Fruit fly (Drosophila melanogaster) whole organism, prepupa: ENCODE results near the gene Pfdn5.
A peak's percentile ranks its signal among the peaks of the same experiment; 100 is the strongest.

Source experiments
- Blimp-1 ChIP-seq: fragments of 200-800 bp; sonication (Bioruptor generic); optimal IDR thresholded peaks from 3 replicates; lab custom pipeline; 2017; ENCODE audit warnings: missing biosample characterization, missing genetic modification characterization, mild to moderate bottlenecking, moderate library complexity, missing genetic modification reagents
- CG10631 ChIP-seq: fragments of 200-800 bp; sonication (Bioruptor generic); optimal IDR thresholded peaks from 2 replicates; lab custom pipeline; 2016; ENCODE audit warnings: missing biosample characterization, missing genetic modification characterization
- CG10669 ChIP-seq: fragments of 200-800 bp; sonication (Bioruptor generic); optimal IDR thresholded peaks from 3 replicates; lab custom pipeline; 2018; ENCODE audit warnings: missing biosample characterization, mild to moderate bottlenecking, missing genetic modification characterization, moderate library complexity
- CG11762 ChIP-seq: fragments of 200-800 bp; sonication (Bioruptor generic); optimal IDR thresholded peaks from 3 replicates; lab custom pipeline; 2016; ENCODE audit warnings: missing biosample characterization, missing genetic modification characterization; ENCODE audit not compliant: insufficient read depth
- CG11902 ChIP-seq: fragments of 200-800 bp; sonication (Bioruptor generic); optimal IDR thresholded peaks from 3 replicates; lab custom pipeline; 2016; ENCODE audit warnings: missing biosample characterization, missing genetic modification characterization
- CG1621 ChIP-seq: fragments of 200-800 bp; sonication (Bioruptor generic); optimal IDR thresholded peaks from 3 replicates; lab custom pipeline; 2018; ENCODE audit warnings: missing biosample characterization, mild to moderate bottlenecking, missing genetic modification characterization
- CG3032 ChIP-seq: fragments of 200-800 bp; optimal IDR thresholded peaks from 2 replicates; lab custom pipeline; 2019; ENCODE audit warnings: missing biosample characterization, mild to moderate bottlenecking, missing genetic modification characterization, moderate library complexity
- CG3919 ChIP-seq: fragments of 200-800 bp; sonication (Bioruptor generic); optimal IDR thresholded peaks from 3 replicates; lab custom pipeline; 2016; ENCODE audit warnings: missing biosample characterization, missing genetic modification characterization
- CG6163 ChIP-seq: fragments of 200-800 bp; sonication (Bioruptor generic); IDR thresholded peaks from 3 replicates; pipeline ENCODE4 v1.3.6; 2022; ENCODE audit warnings: missing biosample characterization, missing genetic modification characterization
- CG6276 ChIP-seq: fragments of 200-800 bp; sonication (Bioruptor generic); optimal IDR thresholded peaks from 2 replicates; lab custom pipeline; 2017; ENCODE audit warnings: missing biosample characterization, mild to moderate bottlenecking, missing genetic modification characterization
- CG6808 ChIP-seq: fragments of 200-800 bp; sonication (Bioruptor generic); optimal IDR thresholded peaks from 3 replicates; lab custom pipeline; 2017; ENCODE audit warnings: missing biosample characterization, missing genetic modification characterization, mild to moderate bottlenecking, moderate library complexity, missing genetic modification reagents
- CG6854 ChIP-seq: fragments of 200-800 bp; sonication (Bioruptor generic); optimal IDR thresholded peaks from 2 replicates; lab custom pipeline; 2017; ENCODE audit warnings: missing biosample characterization, mild to moderate bottlenecking, missing genetic modification characterization
- CG8119 ChIP-seq: fragments of 200-800 bp; sonication (Bioruptor generic); IDR thresholded peaks from 3 replicates; pipeline ENCODE4 v1.3.6; 2022; ENCODE audit warnings: missing biosample characterization, missing genetic modification characterization
- CG8319 ChIP-seq: fragments of 200-800 bp; sonication (Bioruptor generic); optimal IDR thresholded peaks from 3 replicates; lab custom pipeline; 2016; ENCODE audit warnings: missing biosample characterization, missing genetic modification characterization
- CG8632 ChIP-seq: fragments of 200-800 bp; sonication (Bioruptor generic); optimal IDR thresholded peaks from 3 replicates; lab custom pipeline; 2016; ENCODE audit warnings: missing biosample characterization, missing genetic modification characterization
- CG9139 ChIP-seq: fragments of 200-800 bp; sonication (Bioruptor generic); optimal IDR thresholded peaks from 3 replicates; lab custom pipeline; 2017; ENCODE audit warnings: missing biosample characterization, mild to moderate bottlenecking, missing genetic modification characterization
- Eip75B ChIP-seq: fragments of 200-800 bp; sonication (Bioruptor generic); optimal IDR thresholded peaks from 3 replicates; lab custom pipeline; 2016; ENCODE audit warnings: missing biosample characterization, missing genetic modification characterization
- Ets21C ChIP-seq: fragments of 200-800 bp; sonication (Bioruptor generic); optimal IDR thresholded peaks from 3 replicates; lab custom pipeline; 2016; ENCODE audit warnings: missing biosample characterization, missing genetic modification characterization
- Ets96B ChIP-seq: fragments of 200-800 bp; optimal IDR thresholded peaks from 2 replicates; lab custom pipeline; 2019; ENCODE audit warnings: missing biosample characterization, mild to moderate bottlenecking, missing genetic modification characterization, moderate library complexity
- Gug ChIP-seq: fragments of 200-800 bp; sonication (Bioruptor generic); IDR thresholded peaks from 2 replicates; pipeline ENCODE4 v1.3.6; 2022; ENCODE audit warnings: missing biosample characterization, missing genetic modification characterization
- Hr38 ChIP-seq: sonication (Bioruptor generic); optimal IDR thresholded peaks from 2 replicates; lab custom pipeline; 2016; ENCODE audit warnings: missing biosample characterization, missing genetic modification characterization
- Lpt ChIP-seq: fragments of 200-800 bp; sonication (Bioruptor generic); optimal IDR thresholded peaks from 3 replicates; lab custom pipeline; 2016; ENCODE audit warnings: missing biosample characterization, missing genetic modification characterization
- OdsH ChIP-seq: fragments of 200-800 bp; sonication (Bioruptor generic); optimal IDR thresholded peaks from 3 replicates; lab custom pipeline; 2016; ENCODE audit warnings: missing biosample characterization, missing genetic modification characterization
- Smox ChIP-seq: fragments of 200-800 bp; sonication (Bioruptor generic); optimal IDR thresholded peaks from 3 replicates; lab custom pipeline; 2016; ENCODE audit warnings: missing biosample characterization, missing genetic modification characterization
- Sox102F ChIP-seq: fragments of 200-800 bp; sonication (Bioruptor generic); optimal IDR thresholded peaks from 2 replicates; lab custom pipeline; 2016; ENCODE audit warnings: missing biosample characterization, mild to moderate bottlenecking, missing genetic modification characterization
- Sox14 ChIP-seq: fragments of 200-800 bp; sonication (Bioruptor generic); optimal IDR thresholded peaks from 3 replicates; lab custom pipeline; 2016; ENCODE audit warnings: missing biosample characterization, missing genetic modification characterization
- Sox15 ChIP-seq: fragments of 200-800 bp; sonication (Bioruptor generic); optimal IDR thresholded peaks from 3 replicates; lab custom pipeline; 2016; ENCODE audit warnings: missing biosample characterization, missing genetic modification characterization
- achi ChIP-seq: fragments of 200-800 bp; sonication (Bioruptor generic); optimal IDR thresholded peaks from 3 replicates; lab custom pipeline; 2016; ENCODE audit warnings: missing biosample characterization, missing genetic modification characterization
- acj6 ChIP-seq: fragments of 200-800 bp; sonication (Bioruptor generic); optimal IDR thresholded peaks from 3 replicates; lab custom pipeline; 2016; ENCODE audit warnings: missing biosample characterization, missing genetic modification characterization
- cyc ChIP-seq: fragments of 200-800 bp; sonication (Bioruptor generic); optimal IDR thresholded peaks from 3 replicates; lab custom pipeline; 2016; ENCODE audit warnings: missing biosample characterization, missing genetic modification characterization
- dac ChIP-seq: fragments of 200-800 bp; sonication (Bioruptor generic); optimal IDR thresholded peaks from 2 replicates; lab custom pipeline; 2017; ENCODE audit warnings: missing biosample characterization, mild to moderate bottlenecking, missing genetic modification characterization
- esn ChIP-seq: fragments of 200-800 bp; sonication (Bioruptor generic); optimal IDR thresholded peaks from 2 replicates; lab custom pipeline; 2016; ENCODE audit warnings: missing biosample characterization, mild to moderate bottlenecking, missing genetic modification characterization, moderate library complexity
- fd59A ChIP-seq: fragments of 200-800 bp; sonication (Bioruptor generic); optimal IDR thresholded peaks from 2 replicates; lab custom pipeline; 2017; ENCODE audit warnings: missing biosample characterization, mild to moderate bottlenecking, missing genetic modification characterization, missing genetic modification reagents
- fd85E ChIP-seq: fragments of 200-800 bp; sonication (Bioruptor generic); optimal IDR thresholded peaks from 3 replicates; lab custom pipeline; 2016; ENCODE audit warnings: missing biosample characterization, missing genetic modification characterization
- fkh ChIP-seq: fragments of 200-800 bp; sonication (Bioruptor generic); optimal IDR thresholded peaks from 3 replicates; lab custom pipeline; 2017; ENCODE audit warnings: missing biosample characterization, mild to moderate bottlenecking, missing genetic modification characterization, moderate library complexity
- lz ChIP-seq: fragments of 200-800 bp; sonication (Bioruptor generic); optimal IDR thresholded peaks from 3 replicates; lab custom pipeline; 2016; ENCODE audit warnings: missing biosample characterization, missing genetic modification characterization
- pdm3 ChIP-seq: fragments of 200-800 bp; sonication (Bioruptor generic); optimal IDR thresholded peaks from 3 replicates; lab custom pipeline; 2016; ENCODE audit warnings: missing biosample characterization, missing genetic modification characterization
- salr ChIP-seq, 2 experiments: fragments of 200-800 bp; sonication (Bioruptor generic); optimal IDR thresholded peaks; 3 replicates each; lab custom pipeline; 2016 to 2018; ENCODE audit warnings: missing biosample characterization in 2 of 2, missing genetic modification characterization in 2 of 2, mild to moderate bottlenecking in 1 of 2
- ss ChIP-seq, 2 experiments: fragments of 200-800 bp; sonication (Bioruptor generic); optimal IDR thresholded peaks; 2 replicates in 1 of 2; 3 replicates in 1 of 2; lab custom pipeline; 2017 to 2018; ENCODE audit warnings: mild to moderate bottlenecking in 2 of 2, missing biosample characterization in 2 of 2, missing genetic modification characterization in 2 of 2, moderate library complexity in 1 of 2
- svp ChIP-seq: fragments of 200-800 bp; sonication (Bioruptor generic); peaks from one replicate; lab custom pipeline; 2016; ENCODE audit warnings: missing biosample characterization, missing genetic modification characterization
- topi ChIP-seq: fragments of 200-800 bp; sonication (Bioruptor generic); optimal IDR thresholded peaks from 3 replicates; lab custom pipeline; 2016; ENCODE audit warnings: missing biosample characterization, missing genetic modification characterization
- vri ChIP-seq: fragments of 200-800 bp; sonication (Bioruptor generic); optimal IDR thresholded peaks from 3 replicates; lab custom pipeline; 2016; ENCODE audit warnings: missing biosample characterization, mild to moderate bottlenecking, missing genetic modification characterization

The Pfdn5 gene

DNA sequence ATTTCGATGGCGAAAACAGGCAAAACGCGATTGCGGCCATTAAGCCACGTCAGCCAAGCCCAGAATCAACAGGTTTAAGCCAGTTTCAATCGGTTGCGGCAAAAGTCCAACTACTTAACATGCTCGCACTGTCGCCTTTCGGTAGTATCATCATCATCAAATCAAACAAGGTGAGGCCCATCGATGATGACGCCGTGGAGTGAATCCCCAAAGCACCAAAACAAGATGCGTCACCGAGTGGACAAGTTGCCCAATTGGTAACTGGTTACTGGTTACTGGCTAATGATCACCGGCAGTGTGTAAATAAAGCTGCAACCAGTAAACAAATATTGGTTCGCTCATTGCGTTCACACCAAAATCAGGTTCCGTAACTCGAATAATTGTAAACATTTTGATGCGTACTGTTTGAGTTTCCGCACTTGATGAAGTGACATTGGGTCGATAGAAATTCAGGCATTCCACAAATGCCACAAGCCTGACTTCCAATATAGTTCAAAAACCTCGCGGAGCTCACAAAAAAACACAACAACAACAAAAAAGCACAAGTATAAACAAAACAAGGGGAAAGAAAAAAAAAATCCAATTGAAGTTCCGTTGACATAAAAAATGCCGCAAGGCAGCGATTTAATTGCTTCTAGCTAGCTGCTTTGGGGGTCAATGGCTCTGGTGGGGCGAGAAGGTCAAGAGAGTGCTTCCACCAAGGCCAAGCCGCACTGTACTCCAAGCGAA is 37.7 kb downstream of the Pfdn5 start (continued):
- TF ChIP-seq topi (GFP tag; lab: Kevin White, UChicago) (peak; percentile 7), CG6854 (peak; percentile 38), pdm3 (peak; percentile 27), Smox (GFP tag; lab: Kevin White, UChicago) (peak; percentile 28), ss (GFP tag; optimal IDR thresholded peaks at IDR 0.05; lab: Kevin White, UChicago) (peak in 1 of 2 experiments; percentile 18), fkh (GFP tag; lab: Kevin White, UChicago) (peak; percentile 89), Eip75B (peak; percentile 1), Ets96B (tag; lab: Kevin White, UChicago) (no peak), esn (GFP tag; lab: Kevin White, UChicago) (peak; percentile 49), Sox102F (GFP tag; lab: Kevin White, UChicago) (peak; percentile 12), Gug (GFP tag; lab: Robert Waterston, UW) (no peak)
- TF ChIP-seq, all 60 proteins: peak for 27

DNA sequence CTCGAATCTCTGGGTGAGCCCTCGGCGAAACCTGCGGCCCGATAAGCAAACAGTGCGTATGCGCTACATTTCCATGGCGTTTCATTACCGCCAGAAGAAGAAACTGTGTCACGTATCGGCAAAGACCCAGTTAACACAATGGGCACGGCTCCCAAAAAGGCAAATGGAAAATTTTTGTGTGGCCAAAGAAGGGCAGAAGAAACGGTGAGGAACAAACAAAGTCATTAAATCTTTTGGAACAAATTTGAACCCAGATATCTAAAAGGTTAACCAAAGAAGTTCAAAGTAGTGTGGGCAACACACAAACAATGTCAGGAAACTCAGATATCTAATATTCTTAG is 38.2 kb downstream of the Pfdn5 start:
- no peak for TF ChIP-seq CG3919 (GFP tag; lab: Kevin White, UChicago)
- peak; percentile 62 for TF ChIP-seq svp (GFP tag; lab: Kevin White, UChicago)

DNA sequence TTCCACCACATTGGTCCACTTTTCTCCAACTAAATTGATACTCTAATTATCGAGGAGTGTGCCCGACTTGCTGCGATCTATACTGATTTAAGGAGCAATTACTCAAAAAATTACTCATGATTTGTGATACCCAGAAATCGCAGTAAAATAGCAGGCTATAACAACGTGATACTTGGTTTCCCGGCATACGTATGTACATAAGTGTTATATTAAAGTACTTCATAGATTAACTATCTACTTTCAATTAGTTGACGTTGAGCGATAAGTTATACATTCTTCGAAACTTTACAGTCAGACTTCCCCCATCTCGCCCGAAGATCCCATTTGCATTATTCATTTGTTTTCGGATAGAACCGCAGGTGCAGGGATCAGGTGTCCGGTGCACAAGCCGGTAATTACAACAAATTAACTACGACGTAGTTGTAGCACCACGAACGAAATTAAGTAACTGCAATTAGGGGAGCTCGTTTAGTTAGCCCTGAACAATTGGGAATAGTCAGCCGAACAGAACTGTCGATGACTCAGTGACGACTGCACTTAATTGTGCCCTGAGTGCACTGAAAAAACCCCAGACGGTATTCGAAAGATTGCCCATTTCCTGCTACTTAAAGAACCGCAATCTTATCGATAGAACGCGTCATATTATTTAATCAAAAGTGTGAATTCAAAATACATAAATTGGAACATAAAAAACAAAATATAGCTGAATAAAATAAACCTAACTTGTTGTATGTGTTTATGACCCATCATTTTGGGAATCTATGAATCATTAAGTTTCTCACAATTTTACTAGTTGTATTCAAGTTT is 38.9 kb downstream of the Pfdn5 start:
- no peak for TF ChIP-seq salr (GFP tag; optimal IDR thresholded peaks at IDR 0.05; lab: Kevin White, UChicago)
- peak in 1 of 2 experiments; percentile 20 for TF ChIP-seq ss (GFP tag; optimal IDR thresholded peaks at IDR 0.05; lab: Kevin White, UChicago)
- peak; percentile 27 for TF ChIP-seq CG6808 (GFP tag; lab: Kevin White, UChicago)
- TF ChIP-seq CG8119 (GFP tag; lab: Robert Waterston, UW), result no peak
- 0 out of 3 replicates have a peak, but pooled peaks have one; percentile 26 for TF ChIP-seq CG6163 (GFP tag; lab: Robert Waterston, UW)
- peak; percentile 2 for TF ChIP-seq vri
- peak; percentile 14 for TF ChIP-seq lz (GFP tag; lab: Kevin White, UChicago)

DNA sequence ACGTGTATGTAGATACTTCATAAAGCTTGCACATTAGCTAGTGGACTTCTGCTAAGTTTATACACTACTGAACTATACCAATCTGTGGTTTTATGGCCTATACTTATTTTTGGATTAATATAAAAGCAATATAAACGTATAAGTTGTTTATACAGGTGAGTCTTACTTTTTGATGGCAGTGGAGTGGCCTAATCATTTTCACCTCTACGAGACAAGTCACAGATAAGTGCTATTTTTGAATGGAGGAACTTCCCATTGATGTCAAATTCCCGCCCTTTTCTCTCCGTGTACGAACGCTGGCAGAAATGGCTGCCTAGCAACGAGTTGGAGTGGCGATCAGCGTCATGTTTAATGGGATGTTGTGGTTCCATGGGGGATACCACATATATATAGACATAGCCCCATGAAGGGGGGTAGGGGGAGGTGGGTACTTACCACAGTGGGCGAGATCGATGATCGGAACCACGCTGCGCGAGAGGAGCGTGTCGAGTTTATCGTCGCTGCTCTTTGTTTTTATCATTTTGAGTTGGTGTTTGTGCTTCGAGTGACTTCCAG is 39.6 kb downstream of the Pfdn5 start:
- peak; percentile 30 for TF ChIP-seq CG9139 (GFP tag; lab: Kevin White, UChicago)
- no peak for TF ChIP-seq cyc (GFP tag; lab: Kevin White, UChicago)
- no peak for TF ChIP-seq Hr38 (GFP tag; lab: Kevin White, UChicago)
- TF ChIP-seq acj6 (GFP tag; lab: Kevin White, UChicago), result peak; percentile 33
- peak; percentile 52 for TF ChIP-seq CG10631 (GFP tag; lab: Kevin White, UChicago)
- TF ChIP-seq CG11762 (GFP tag; lab: Kevin White, UChicago), result no peak
- peak; percentile 41 for TF ChIP-seq achi (GFP tag; lab: Kevin White, UChicago)
- peak; percentile 2 for TF ChIP-seq CG6276 (GFP tag; lab: Kevin White, UChicago)
- TF ChIP-seq Eip75B, result peak; percentile 56
- TF ChIP-seq CG3032 (tag; lab: Kevin White, UChicago), result no peak
- no peak for TF ChIP-seq CG8632 (GFP tag; lab: Kevin White, UChicago)
- peak; percentile 34 for TF ChIP-seq CG10669 (GFP tag; lab: Kevin White, UChicago)
- peak; percentile 35 to 61 for TF ChIP-seq ss (GFP tag; optimal IDR thresholded peaks at IDR 0.05; lab: Kevin White, UChicago)
- TF ChIP-seq OdsH (GFP tag; lab: Kevin White, UChicago), result peak; percentile 28
- no peak for TF ChIP-seq fd85E (GFP tag; lab: Kevin White, UChicago)
- TF ChIP-seq Ets21C (GFP tag; lab: Kevin White, UChicago), result no peak
- no peak for TF ChIP-seq Blimp-1 (GFP tag; lab: Kevin White, UChicago)
- TF ChIP-seq dac (GFP tag; lab: Kevin White, UChicago), result no peak
- peak; percentile 23 for TF ChIP-seq Ets96B (tag; lab: Kevin White, UChicago)
- no peak for TF ChIP-seq CG8319 (GFP tag; lab: Kevin White, UChicago)
- TF ChIP-seq Sox14, result peak; percentile 17
- no peak for TF ChIP-seq CG6854
- TF ChIP-seq CG11902 (GFP tag; lab: Kevin White, UChicago), result no peak
- peak; percentile 8 for TF ChIP-seq CG6808 (GFP tag; lab: Kevin White, UChicago)
- TF ChIP-seq Lpt (GFP tag; lab: Kevin White, UChicago), result no peak
- TF ChIP-seq Sox15 (GFP tag; lab: Kevin White, UChicago), result peak; percentile 13
- peak; percentile 21 for TF ChIP-seq fd59A (GFP tag; lab: Kevin White, UChicago)
- TF ChIP-seq vri, result no peak
- no peak for TF ChIP-seq Sox102F (GFP tag; lab: Kevin White, UChicago)
- peak; percentile 8 for TF ChIP-seq CG1621 (tag; lab: Kevin White, UChicago)
